Fruit fly (Drosophila melanogaster) whole organism, embryonic: ENCODE measurements around the gene CG12010.

Experiments used
- ATbp ChIP-seq: fragments of 200-800 bp; sonication (Bioruptor generic); optimal IDR thresholded peaks from 2 replicates; lab custom pipeline; 2017; ENCODE audit warnings: missing biosample characterization, mild to moderate bottlenecking, missing genetic modification characterization, missing genetic modification reagents
- Abd-B ChIP-seq: fragments of 200-800 bp; sonication (Bioruptor generic); optimal IDR thresholded peaks from 2 replicates; lab custom pipeline; 2018; ENCODE audit warnings: missing biosample characterization, mild to moderate bottlenecking, missing genetic modification characterization, moderate library complexity
- Atf-2 ChIP-seq: fragments of 200-800 bp; sonication (Bioruptor generic); optimal IDR thresholded peaks from 2 replicates; lab custom pipeline; 2016; ENCODE audit warnings: missing biosample characterization, missing genetic modification characterization
- CG10462 ChIP-seq: fragments of 200-800 bp; sonication (Bioruptor generic); optimal IDR thresholded peaks from 2 replicates; lab custom pipeline; 2016; ENCODE audit warnings: missing biosample characterization, missing genetic modification characterization
- CG11456 ChIP-seq: fragments of 200-800 bp; sonication (Bioruptor generic); IDR thresholded peaks from 3 replicates; pipeline ENCODE4 v1.3.6; 2022; ENCODE audit warnings: missing biosample characterization, missing genetic modification characterization
- CG12155 ChIP-seq: fragments of 200-800 bp; sonication (Bioruptor generic); optimal IDR thresholded peaks from 3 replicates; lab custom pipeline; 2016; ENCODE audit warnings: missing biosample characterization, missing genetic modification characterization
- CG13287 ChIP-seq: fragments of 200-800 bp; sonication (Bioruptor generic); IDR thresholded peaks from 2 replicates; pipeline ENCODE4 v1.3.6; 2022; ENCODE audit warnings: missing biosample characterization, missing genetic modification characterization; ENCODE audit not compliant: partially characterized antibody
- CG14050 ChIP-seq: fragments of 200-800 bp; sonication (Bioruptor generic); IDR thresholded peaks from 3 replicates; pipeline ENCODE4 v1.3.6; 2022; ENCODE audit warnings: missing biosample characterization, missing genetic modification characterization
- CG1529 ChIP-seq: fragments of 200-800 bp; sonication (Bioruptor generic); optimal IDR thresholded peaks from 3 replicates; lab custom pipeline; 2018; ENCODE audit warnings: missing biosample characterization, missing genetic modification characterization
- CG17802 ChIP-seq: fragments of 200-800 bp; sonication (Bioruptor generic); optimal IDR thresholded peaks from 2 replicates; lab custom pipeline; 2018; ENCODE audit warnings: missing biosample characterization, mild to moderate bottlenecking, missing genetic modification characterization, moderate library complexity
- CG2202 ChIP-seq: fragments of 200-800 bp; sonication (Bioruptor generic); optimal IDR thresholded peaks from 2 replicates; lab custom pipeline; 2018; ENCODE audit warnings: missing biosample characterization, mild to moderate bottlenecking, missing genetic modification characterization
- CG31224 ChIP-seq: fragments of 200-800 bp; sonication (Bioruptor generic); IDR thresholded peaks from 2 replicates; pipeline ENCODE4 v1.3.6; 2022; ENCODE audit warnings: missing biosample characterization, missing genetic modification characterization
- CG33557 ChIP-seq: fragments of 200-800 bp; sonication (Bioruptor generic); optimal IDR thresholded peaks from 2 replicates; lab custom pipeline; 2019; ENCODE audit warnings: missing biosample characterization, mild to moderate bottlenecking, missing genetic modification characterization, moderate library complexity
- CG3838 ChIP-seq: fragments of 200-800 bp; sonication (Bioruptor generic); optimal IDR thresholded peaks from 3 replicates; lab custom pipeline; 2016; ENCODE audit warnings: missing biosample characterization, missing genetic modification characterization
- CG6175 ChIP-seq: fragments of 200-800 bp; sonication (Bioruptor generic); IDR thresholded peaks from 3 replicates; pipeline ENCODE4 v1.3.6; 2022; ENCODE audit warnings: missing biosample characterization, missing genetic modification characterization
- CG6272 ChIP-seq: fragments of 200-800 bp; sonication (Bioruptor generic); IDR thresholded peaks from 2 replicates; pipeline ENCODE4 v1.3.6; 2022; ENCODE audit warnings: missing biosample characterization, missing genetic modification characterization
- CG7963 ChIP-seq: fragments of 200-800 bp; sonication (Bioruptor generic); IDR thresholded peaks from 3 replicates; pipeline ENCODE4 v1.3.6; 2022; ENCODE audit warnings: missing biosample characterization, missing genetic modification characterization; ENCODE audit not compliant: partially characterized antibody
- CG8281 ChIP-seq: fragments of 200-800 bp; sonication (Bioruptor generic); optimal IDR thresholded peaks from 2 replicates; lab custom pipeline; 2018; ENCODE audit warnings: missing biosample characterization, mild to moderate bottlenecking, missing genetic modification characterization, moderate library complexity
- CG8944 ChIP-seq: fragments of 200-800 bp; sonication (Bioruptor generic); optimal IDR thresholded peaks from 3 replicates; lab custom pipeline; 2016; ENCODE audit warnings: missing biosample characterization, missing genetic modification characterization
- CHES-1-like ChIP-seq: fragments of 200-800 bp; sonication (Bioruptor generic); optimal IDR thresholded peaks from 2 replicates; lab custom pipeline; 2016; ENCODE audit warnings: missing biosample characterization, missing genetic modification characterization
- Dek ChIP-seq: fragments of 200-800 bp; sonication (Bioruptor generic); optimal IDR thresholded peaks from 3 replicates; lab custom pipeline; 2019; ENCODE audit warnings: missing biosample characterization, mild to moderate bottlenecking, missing genetic modification characterization, moderate library complexity
- E2f1 ChIP-seq: fragments of 200-800 bp; sonication (Bioruptor generic); IDR thresholded peaks from 2 replicates; pipeline ENCODE4 v1.3.6; 2022; ENCODE audit warnings: missing biosample characterization, missing genetic modification characterization
- Elba2 ChIP-seq: fragments of 200-800 bp; sonication (Bioruptor generic); optimal IDR thresholded peaks from 3 replicates; lab custom pipeline; 2016; ENCODE audit warnings: missing biosample characterization, missing genetic modification characterization
- Ets65A ChIP-seq: fragments of 200-800 bp; sonication (Bioruptor generic); peaks from one replicate; lab custom pipeline; 2016; ENCODE audit warnings: missing biosample characterization, missing genetic modification characterization
- Hr78 ChIP-seq, 2 experiments: fragments of 200-800 bp in 1 of 2; fragments of >200 bp in 1 of 2; sonication (Bioruptor generic) in 1 of 2; optimal IDR thresholded peaks; 2 replicates each; lab custom pipeline; 2017 to 2019; ENCODE audit warnings: missing biosample characterization in 2 of 2, missing genetic modification characterization in 2 of 2, mild to moderate bottlenecking in 1 of 2, moderate library complexity in 1 of 2
- Kr ChIP-seq: fragments of 200-800 bp; sonication (Bioruptor generic); optimal IDR thresholded peaks from 2 replicates; lab custom pipeline; 2017; ENCODE audit warnings: missing biosample characterization, mild to moderate bottlenecking, missing genetic modification characterization
- Lhr ChIP-seq: fragments of 200-800 bp; sonication (Bioruptor generic); optimal IDR thresholded peaks from 3 replicates; lab custom pipeline; 2017; ENCODE audit warnings: mild to moderate bottlenecking, missing biosample characterization, missing genetic modification reagents, missing genetic modification characterization
- Max ChIP-seq: fragments of 200-800 bp; sonication (Bioruptor generic); optimal IDR thresholded peaks from 2 replicates; lab custom pipeline; 2016; ENCODE audit warnings: missing biosample characterization, mild to moderate bottlenecking, missing genetic modification characterization
- Opbp ChIP-seq: fragments of 200-800 bp; sonication (Bioruptor generic); IDR thresholded peaks from 3 replicates; pipeline ENCODE4 v1.3.6; 2022; ENCODE audit warnings: missing biosample characterization, missing genetic modification characterization; ENCODE audit not compliant: partially characterized antibody
- Sin3A ChIP-seq: fragments of >200 bp; optimal IDR thresholded peaks from 2 replicates; lab custom pipeline; 2018
- Sox100B ChIP-seq: fragments of 200-800 bp; sonication (Bioruptor generic); optimal IDR thresholded peaks from 3 replicates; lab custom pipeline; 2018; ENCODE audit warnings: missing biosample characterization, mild to moderate bottlenecking, missing genetic modification characterization
- bcd ChIP-seq: fragments of 200-800 bp; sonication (Bioruptor generic); optimal IDR thresholded peaks from 2 replicates; lab custom pipeline; 2017; ENCODE audit warnings: missing biosample characterization, mild to moderate bottlenecking, missing genetic modification characterization
- bigmax ChIP-seq: fragments of 200-800 bp; sonication (Bioruptor generic); optimal IDR thresholded peaks from 2 replicates; lab custom pipeline; 2018; ENCODE audit warnings: missing biosample characterization, mild to moderate bottlenecking, missing genetic modification characterization
- cad ChIP-seq: fragments of >200 bp; optimal IDR thresholded peaks from 2 replicates; lab custom pipeline; 2017; ENCODE audit warnings: missing biosample characterization, missing genetic modification characterization
- cg ChIP-seq: fragments of 200-800 bp; sonication (Bioruptor generic); optimal IDR thresholded peaks from 3 replicates; lab custom pipeline; 2019; ENCODE audit warnings: missing biosample characterization, mild to moderate bottlenecking, missing genetic modification characterization, moderate library complexity
- chm ChIP-seq: fragments of 200-800 bp; sonication (Bioruptor generic); IDR thresholded peaks from 2 replicates; pipeline ENCODE4 v1.3.6; 2022; ENCODE audit warnings: missing biosample characterization, missing genetic modification characterization
- corto ChIP-seq: fragments of 200-800 bp; sonication (Bioruptor generic); optimal IDR thresholded peaks from 2 replicates; lab custom pipeline; 2016; ENCODE audit warnings: missing biosample characterization, mild to moderate bottlenecking, missing genetic modification characterization, moderate library complexity
- gce ChIP-seq: fragments of 200-800 bp; sonication (Bioruptor generic); IDR thresholded peaks from 3 replicates; pipeline ENCODE4 v1.3.6; 2022; ENCODE audit warnings: missing biosample characterization, missing genetic modification characterization
- hb ChIP-seq: fragments of 200-800 bp; sonication (Bioruptor generic); IDR thresholded peaks from 3 replicates; pipeline ENCODE4 v1.3.6; 2022; ENCODE audit warnings: missing biosample characterization, missing genetic modification characterization; ENCODE audit not compliant: partially characterized antibody
- lab ChIP-seq: fragments of 200-800 bp; sonication (Bioruptor generic); optimal IDR thresholded peaks from 3 replicates; lab custom pipeline; 2017; ENCODE audit warnings: missing biosample characterization, missing genetic modification characterization, mild to moderate bottlenecking, moderate library complexity, missing genetic modification reagents
- odd ChIP-seq: fragments of 200-800 bp; sonication (Bioruptor generic); optimal IDR thresholded peaks from 2 replicates; lab custom pipeline; 2017; ENCODE audit warnings: missing biosample characterization, mild to moderate bottlenecking, missing genetic modification characterization
- pfk ChIP-seq: fragments of 200-800 bp; sonication (Bioruptor generic); optimal IDR thresholded peaks from 2 replicates; lab custom pipeline; 2018; ENCODE audit warnings: missing biosample characterization, mild to moderate bottlenecking, missing genetic modification characterization, moderate library complexity
- pho ChIP-seq: fragments of 200-800 bp; sonication (Bioruptor generic); optimal IDR thresholded peaks from 2 replicates; lab custom pipeline; 2016; ENCODE audit warnings: missing biosample characterization, missing genetic modification characterization
- sqz ChIP-seq: fragments of 200-800 bp; sonication (Bioruptor generic); optimal IDR thresholded peaks from 3 replicates; lab custom pipeline; 2018; ENCODE audit warnings: missing biosample characterization, mild to moderate bottlenecking, missing genetic modification characterization
- tap ChIP-seq: fragments of 200-800 bp; optimal IDR thresholded peaks from 3 replicates; lab custom pipeline; 2019; ENCODE audit warnings: missing biosample characterization, mild to moderate bottlenecking, missing genetic modification characterization, moderate library complexity
- unpg ChIP-seq: fragments of 200-800 bp; sonication (Bioruptor generic); optimal IDR thresholded peaks from 3 replicates; lab custom pipeline; 2018; ENCODE audit warnings: missing biosample characterization, mild to moderate bottlenecking, missing genetic modification characterization, moderate library complexity
- z ChIP-seq: fragments of 200-800 bp; sonication (Bioruptor generic); IDR thresholded peaks from 3 replicates; pipeline ENCODE4 v1.3.6; 2022; ENCODE audit warnings: missing biosample characterization, missing genetic modification characterization
- zen2 ChIP-seq: fragments of 200-800 bp; sonication (Bioruptor generic); IDR thresholded peaks from 3 replicates; pipeline ENCODE4 v1.3.6; 2022; ENCODE audit warnings: missing biosample characterization, missing genetic modification characterization; ENCODE audit not compliant: partially characterized antibody

Gene CG12010

DNA sequence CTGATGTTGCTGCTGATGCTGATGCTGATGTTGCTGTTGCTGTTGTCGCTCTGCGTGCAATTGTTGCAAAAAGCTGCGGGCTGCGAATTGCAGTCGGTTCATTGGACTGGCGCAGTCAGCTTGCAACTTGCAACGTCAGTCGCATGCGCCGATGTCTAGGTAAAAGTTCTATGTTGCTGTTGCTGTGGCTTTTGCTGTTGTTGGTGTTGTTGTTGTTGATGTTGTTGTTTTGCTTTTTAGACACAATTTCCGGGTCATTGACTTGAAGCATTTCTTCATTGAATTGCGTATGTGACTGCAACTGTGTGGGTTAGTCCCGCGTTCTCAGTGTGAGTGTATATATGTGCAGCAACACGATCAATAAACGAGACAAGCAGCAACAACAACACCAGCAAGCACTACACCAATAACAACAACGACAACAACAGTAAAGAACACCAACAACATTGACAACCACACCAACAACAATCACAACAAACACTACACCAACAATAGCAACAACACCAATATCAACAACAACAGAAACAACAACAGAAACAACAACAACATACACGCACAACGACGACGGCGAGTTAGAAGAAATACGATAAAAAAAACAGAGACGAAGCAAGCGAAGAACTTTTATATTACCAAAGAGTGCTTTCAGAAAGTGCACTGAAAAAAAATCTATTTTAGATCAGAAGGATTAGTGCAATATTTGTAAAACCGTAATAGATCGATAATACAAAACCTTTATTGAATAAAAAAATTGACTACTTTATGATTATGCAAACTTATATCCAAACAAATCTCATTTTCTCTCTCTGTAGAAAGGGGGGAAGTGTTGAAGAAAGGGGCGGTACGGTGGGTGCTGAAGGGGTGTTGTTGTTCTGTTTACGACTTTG lies 20.1 kb downstream of the CG12010 start (continued):
- TF ChIP-seq corto (GFP tag; lab: Kevin White, UChicago) (no peak), CHES-1-like (GFP tag; lab: Kevin White, UChicago) (no peak), ATbp (GFP tag; lab: Kevin White, UChicago) (no peak), CG8281 (peak; percentile 28), unpg (GFP tag; lab: Kevin White, UChicago) (peak; percentile 72), lab (GFP tag; lab: Kevin White, UChicago) (peak; percentile 56), CG8944 (GFP tag; lab: Kevin White, UChicago) (no peak), Abd-B (no peak), chm (peak; percentile 76), CG11456 (GFP tag; lab: Robert Waterston, UW) (peak; percentile 62), CG10462 (no peak), Dek (peak; percentile 25), Ets65A (peak; percentile 62), Lhr (GFP tag; lab: Kevin White, UChicago) (no peak), Sin3A (lab: Kevin White, UChicago) (no peak), CG3838 (GFP tag; lab: Kevin White, UChicago) (peak; percentile 77), Hr78 (GFP tag; optimal IDR thresholded peaks at IDR 0.05; lab: Kevin White, UChicago) (peak in 1 of 2 experiments; percentile 80), CG14050 (GFP tag; lab: Robert Waterston, UW) (peak; percentile 61), pho (GFP tag; lab: Kevin White, UChicago) (no peak), zen2 (no peak), Sox100B (GFP tag; lab: Kevin White, UChicago) (peak; percentile 87), bigmax (GFP tag; lab: Kevin White, UChicago) (no peak), gce (peak; percentile 86), hb (GFP tag; lab: Robert Waterston, UW) (no peak), z (GFP tag; lab: Robert Waterston, UW) (peak; percentile 4; the same call in 1 of the 3 replicates), CG6272 (GFP tag; lab: Robert Waterston, UW) (peak; percentile 27; the same call in 1 of the 2 replicates), CG33557 (peak; percentile 94), CG17802 (peak; percentile 58), CG13287 (GFP tag; lab: Robert Waterston, UW) (no peak), CG12155 (GFP tag; lab: Kevin White, UChicago) (no peak), cg (GFP tag; lab: Kevin White, UChicago) (peak; percentile 82), CG7963 (no peak), sqz (GFP tag; lab: Kevin White, UChicago) (peak; percentile 87), CG6175 (peak; percentile 5; the same call in 1 of the 3 replicates), Kr (GFP tag; lab: Kevin White, UChicago) (no peak), Atf-2 (GFP tag; lab: Kevin White, UChicago) (no peak), CG1529 (GFP tag; lab: Kevin White, UChicago) (no peak), Elba2 (GFP tag; lab: Kevin White, UChicago) (no peak), odd (GFP tag; lab: Kevin White, UChicago) (peak; percentile 73), Opbp (GFP tag; lab: Robert Waterston, UW) (no peak), cad (GFP tag; lab: Kevin White, UChicago) (no peak), CG31224 (GFP tag; lab: Robert Waterston, UW) (no peak), tap (tag; lab: Kevin White, UChicago) (peak; percentile 62), bcd (GFP tag; lab: Kevin White, UChicago) (peak; percentile 66), Max (GFP tag; lab: Kevin White, UChicago) (no peak), CG2202 (tag; lab: Kevin White, UChicago) (no peak), pfk (GFP tag; lab: Kevin White, UChicago) (no peak), E2f1 (GFP tag; lab: Robert Waterston, UW) (peak; percentile 28; the same call in 1 of the 2 replicates)
